Worm (Caenorhabditis elegans): ENCODE measurements around the gene sad-1.
A peak's percentile ranks its signal among the peaks of the same experiment; 100 is the strongest.

Gene sad-1

DNA sequence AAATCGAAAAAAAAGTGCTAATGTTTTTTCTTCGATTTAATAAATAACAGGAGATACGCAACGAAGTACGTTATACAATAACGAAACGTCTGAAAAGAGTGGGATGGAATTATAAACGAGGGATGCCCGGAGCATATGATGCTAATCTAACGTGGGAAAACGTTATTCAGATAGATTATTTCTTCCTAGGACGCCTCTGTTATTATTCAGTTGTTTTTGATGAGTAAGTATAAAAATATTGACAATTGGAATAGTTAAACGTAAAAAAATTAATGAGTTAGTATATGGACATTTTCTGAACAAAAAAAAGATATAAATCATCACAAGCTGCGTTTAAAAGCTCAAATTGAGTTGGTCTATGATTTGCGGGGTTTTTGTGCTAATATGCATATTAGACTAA is 15.7 kb downstream of the sad-1 start, which contains the start of gene srd-51:
Gene srd-51 (minus strand): TSS at position 101 of the 400 bp plus-strand sequence.
- TF ChIP-seq daf-12 (tag; optimal IDR thresholded peaks at IDR 0.05) (no peak), duxl-1 (tag; optimal IDR thresholded peaks at IDR 0.05; ENCODE audit: poor library complexity) (no peak), snpc-1.2 (GFP tag; IDR thresholded peaks at IDR 0.05) (no peak), ceh-28 (tag; optimal IDR thresholded peaks at IDR 0.05) (no peak), tra-1 (GFP tag; IDR thresholded peaks at IDR 0.05) (no peak), tag-97 (GFP tag; IDR thresholded peaks at IDR 0.05) (no peak), php-3 (GFP tag; IDR thresholded peaks at IDR 0.05) (no peak), T20F7.1 (GFP tag; optimal IDR thresholded peaks at IDR 0.05) (no peak), lir-3 (tag; optimal IDR thresholded peaks at IDR 0.05) (no peak), ama-1 (optimal IDR thresholded peaks at IDR 0.05) (no peak), daf-8 (GFP tag; IDR thresholded peaks at IDR 0.05) (no peak), zag-1 (tag; optimal IDR thresholded peaks at IDR 0.05) (no peak), nhr-48 (tag; optimal IDR thresholded peaks at IDR 0.05) (no peak), sdz-12 (GFP tag; optimal IDR thresholded peaks at IDR 0.05) (no peak), T26A8.4 (GFP tag; IDR thresholded peaks at IDR 0.05) (no peak), unc-62 (GFP tag; optimal IDR thresholded peaks at IDR 0.05 in 1 of 2) (no peak), unc-62 (tag; optimal IDR thresholded peaks at IDR 0.05) (no peak), zfp-3 (GFP tag; conservative IDR thresholded peaks at IDR 0.05) (no peak), nhr-41 (GFP tag; IDR thresholded peaks at IDR 0.05) (no peak)

- TF ChIP-seq aha-1 (tag) (peak; percentile 66), nhr-102 (tag; optimal IDR thresholded peaks at IDR 0.05) (no peak)
Observed at ce11 chrX:13481704-13482103, 18.8 kb downstream of the sad-1 start, which contains the start of gene srd-50. srd-50 (minus strand) TSS chrX:13481804.

DNA sequence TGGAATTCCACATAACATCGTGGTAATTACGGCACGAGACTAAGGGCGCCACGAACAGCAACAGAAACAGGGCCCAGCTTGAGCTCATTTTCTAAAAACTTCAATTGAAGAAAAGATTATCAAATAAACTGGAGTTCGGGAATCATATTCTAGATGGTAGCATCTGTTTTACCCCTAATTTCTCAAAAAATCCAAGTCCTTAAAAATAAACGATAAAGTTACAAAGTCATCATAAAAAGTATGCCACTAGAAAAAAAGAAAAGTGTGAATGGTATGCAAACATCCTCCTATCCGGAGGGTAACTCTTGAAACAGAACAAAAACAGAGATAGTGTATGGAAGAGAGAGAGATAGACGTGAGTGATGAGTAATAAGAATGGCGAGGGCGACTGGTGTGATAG is 23.1 kb downstream of the sad-1 start, which contains the start of gene efn-3:
Gene efn-3 (minus strand): TSS at position 101 of the 400 bp plus-strand sequence.
- TF ChIP-seq lin-15B (tag; optimal IDR thresholded peaks at IDR 0.05) (no peak), mxl-3 (GFP tag; optimal IDR thresholded peaks at IDR 0.05) (no peak), nhr-77 (tag; optimal IDR thresholded peaks at IDR 0.05) (no peak), madf-9 (GFP tag; conservative IDR thresholded peaks at IDR 0.05) (no peak)

ce11 chrX:13471855-13472254 is 28.6 kb downstream of the sad-1 start, which contains the start of gene tre-4:
tre-4 (plus strand) TSS chrX:13472155.
- TF ChIP-seq lin-15B (tag; optimal IDR thresholded peaks at IDR 0.05): no peak

ce11 chrX:13469907-13470647 is 30.4 kb downstream of the sad-1 start:
- peak; percentile 11; the same call in 1 of the 2 replicates for TF ChIP-seq dmd-6 (GFP tag; IDR thresholded peaks at IDR 0.05)
- no peak for TF ChIP-seq daf-19 (GFP tag; conservative IDR thresholded peaks at IDR 0.05)
- TF ChIP-seq php-3 (GFP tag; IDR thresholded peaks at IDR 0.05): 0 out of 2 replicates have a peak, but pooled peaks have one; percentile 9
- no peak for TF ChIP-seq ZK337.2 (GFP tag; IDR thresholded peaks at IDR 0.05)
- TF ChIP-seq Y5F2A.4 (GFP tag; optimal IDR thresholded peaks at IDR 0.05): no peak
- TF ChIP-seq F49E8.2 (tag; optimal IDR thresholded peaks at IDR 0.05; ENCODE audit: borderline replicate concordance): no peak
- TF ChIP-seq gei-8 (GFP tag; optimal IDR thresholded peaks at IDR 0.05): no peak
- no peak for TF ChIP-seq mep-1 (tag; optimal IDR thresholded peaks at IDR 0.05)
- no peak for TF ChIP-seq zip-2 (tag; optimal IDR thresholded peaks at IDR 0.05)
- peak; percentile 42 for TF ChIP-seq nhr-28 (tag; optimal IDR thresholded peaks at IDR 0.05)
- no peak for TF ChIP-seq snpc-1.2 (GFP tag; IDR thresholded peaks at IDR 0.05)
- no peak for TF ChIP-seq zfp-2 (tag; optimal IDR thresholded peaks at IDR 0.05)
- TF ChIP-seq set-16 (GFP tag; IDR thresholded peaks at IDR 0.05): peak; percentile 96
- no peak for TF ChIP-seq Y105C5A.15 (GFP tag; IDR thresholded peaks at IDR 0.05)
- no peak for TF ChIP-seq ctbp-1 (GFP tag; IDR thresholded peaks at IDR 0.05)
- no peak for TF ChIP-seq vab-7 (GFP tag; IDR thresholded peaks at IDR 0.05)
- TF ChIP-seq dmd-9 (GFP tag; IDR thresholded peaks at IDR 0.05): no peak
- TF ChIP-seq F10B5.3 (tag; optimal IDR thresholded peaks at IDR 0.05): no peak
- TF ChIP-seq jun-1 (tag; optimal IDR thresholded peaks at IDR 0.05): peak; percentile 18
- TF ChIP-seq unc-62 (GFP tag; optimal IDR thresholded peaks at IDR 0.05 in 1 of 2): peak in 1 of 2 experiments; percentile 46
- no peak for TF ChIP-seq unc-62 (tag; optimal IDR thresholded peaks at IDR 0.05)
- no peak for TF ChIP-seq sdz-12 (GFP tag; optimal IDR thresholded peaks at IDR 0.05)
- peak; percentile 15 for TF ChIP-seq hlh-11 (tag; optimal IDR thresholded peaks at IDR 0.05)
- TF ChIP-seq lin-13 (GFP tag; optimal IDR thresholded peaks at IDR 0.05): no peak
